Worm (Caenorhabditis elegans) whole organism, young adult: Measurements from ENCODE around the gene C45G9.8.

Experiments used
- Y53G8AR.9 ChIP-seq: fragments of 200-800 bp; sonication (Bioruptor generic); conservative IDR thresholded peaks from 2 replicates; pipeline ENCODE4 v1.3.6; 2022; ENCODE audit warnings: missing genetic modification reagents, missing genetic modification characterization, missing compliant biosample characterization
- ZK185.1 ChIP-seq: sonication (generic microtip); optimal IDR thresholded peaks from 2 replicates; lab custom pipeline; 2016; ENCODE audit warnings: mild to moderate bottlenecking, missing genetic modification characterization, missing compliant biosample characterization; ENCODE audit not compliant: poor library complexity, severe bottlenecking
- athp-1 ChIP-seq: sonication (generic microtip); optimal IDR thresholded peaks from 2 replicates; lab custom pipeline; 2017; ENCODE audit warnings: mild to moderate bottlenecking, missing genetic modification characterization, missing compliant biosample characterization
- hrde-1 ChIP-seq: sonication (generic microtip); optimal IDR thresholded peaks from 2 replicates; lab custom pipeline; 2016; ENCODE audit warnings: missing genetic modification characterization, mild to moderate bottlenecking, missing compliant biosample characterization, moderate library complexity, missing genotype, missing genetic modification reagents, borderline replicate concordance
- nfya-1 ChIP-seq: sonication (generic microtip); optimal IDR thresholded peaks from 2 replicates; lab custom pipeline; 2017; ENCODE audit warnings: antibody characterized with exemption, missing compliant biosample characterization, missing genetic modification characterization, borderline replicate concordance; ENCODE audit not compliant: insufficient read depth
- snpc-4 ChIP-seq, 5 experiments: fragments of 150-350 bp in 1 of 5; sonication (generic microtip) in 4 of 5; optimal IDR thresholded peaks; 2 replicates each; lab custom pipeline; 2014 to 2018; ENCODE audit warnings: missing genetic modification characterization in 5 of 5, missing biosample characterization in 3 of 5, antibody characterized with exemption in 2 of 5, mild to moderate bottlenecking in 2 of 5, missing compliant biosample characterization in 2 of 5, missing genotype in 2 of 5, moderate library complexity in 2 of 5, missing genetic modification reagents in 1 of 5
- unc-62 ChIP-seq: fragments of 150-350 bp; optimal IDR thresholded peaks from 2 replicates; lab custom pipeline; 2014; ENCODE audit warnings: missing biosample characterization, missing genetic modification reagents, missing genetic modification characterization

DNA sequence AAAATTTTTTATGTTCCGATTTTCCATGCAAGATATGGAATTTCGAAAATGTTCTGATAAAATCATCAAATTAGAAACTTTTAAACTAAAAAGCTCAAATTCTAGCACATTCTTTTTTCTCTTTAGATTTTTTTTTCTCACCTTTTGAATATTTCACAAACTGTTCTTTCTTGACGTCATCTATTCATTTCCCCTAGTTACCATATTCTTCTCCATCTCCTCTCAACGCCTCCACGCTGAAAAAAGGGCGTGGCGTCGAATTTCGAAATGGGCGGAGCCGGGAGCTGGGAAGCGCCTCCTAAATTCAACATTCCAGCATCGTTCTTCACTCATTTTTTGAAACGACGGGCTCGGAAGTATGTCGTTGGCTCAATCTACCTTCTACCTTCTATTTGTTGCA, 11.3 kb downstream of the C45G9.8 start, which contains the start of gene nlp-43:
- TF ChIP-seq hrde-1 (tag; lab: Kevin White, UChicago) (no peak), ZK185.1 (no peak), unc-62 (GFP tag; lab: Kevin White, UChicago) (no peak), nfya-1 (tag; lab: Kevin White, UChicago) (no peak), athp-1 (tag; lab: Kevin White, UChicago) (no peak), snpc-4 (GFP tag; optimal IDR thresholded peaks at IDR 0.05; lab: Kevin White, UChicago) (no peak), snpc-4 (tag; optimal IDR thresholded peaks at IDR 0.05; lab: Kevin White, UChicago) (no peak), Y53G8AR.9 (no peak)
